Worm (Caenorhabditis elegans) whole organism, L4 larva: Measurements from ENCODE around the gene nex-2.

Experiments
- daf-8 ChIP-seq: fragments of 200-800 bp; sonication (Bioruptor generic); IDR thresholded peaks from 2 replicates; pipeline ENCODE4 v1.3.6; 2022; ENCODE audit warnings: missing genetic modification characterization, missing compliant biosample characterization
- lim-7 ChIP-seq: fragments of 200-800 bp; sonication (Bioruptor generic); IDR thresholded peaks from 2 replicates; pipeline ENCODE4 v1.3.6; 2022; ENCODE audit warnings: missing genetic modification characterization, missing compliant biosample characterization
- lin-13 ChIP-seq: fragments of 150-350 bp; optimal IDR thresholded peaks from 2 replicates; lab custom pipeline; 2014; ENCODE audit warnings: missing biosample characterization, missing genetic modification reagents, missing genetic modification characterization
- lin-39 ChIP-seq: fragments of 150-350 bp; optimal IDR thresholded peaks from 2 replicates; lab custom pipeline; 2014; ENCODE audit warnings: missing biosample characterization, missing genetic modification reagents, missing genetic modification characterization
- madf-5 ChIP-seq, 2 experiments: fragments of 200-800 bp; sonication (Bioruptor generic); IDR thresholded peaks; 2 replicates each; pipeline ENCODE4 v1.3.6; 2022; ENCODE audit warnings: missing compliant biosample characterization in 2 of 2, missing genetic modification characterization in 2 of 2
- nhr-11 ChIP-seq: fragments of 150-350 bp; optimal IDR thresholded peaks from 2 replicates; lab custom pipeline; 2014; ENCODE audit warnings: missing biosample characterization, missing genetic modification characterization
- rbr-2 ChIP-seq: sonication (generic microtip); optimal IDR thresholded peaks from 2 replicates; lab custom pipeline; 2016; ENCODE audit warnings: missing genotype, missing genetic modification characterization, missing compliant biosample characterization
- saeg-2 ChIP-seq: fragments of 200-800 bp; sonication (Bioruptor generic); IDR thresholded peaks from 2 replicates; pipeline ENCODE4 v1.3.6; 2022; ENCODE audit warnings: missing genetic modification reagents, missing genetic modification characterization, missing compliant biosample characterization
- set-16 ChIP-seq: fragments of 200-800 bp; sonication (Bioruptor generic); IDR thresholded peaks from 2 replicates; pipeline ENCODE4 v1.3.6; 2022; ENCODE audit warnings: missing genetic modification reagents, missing genetic modification characterization, missing compliant biosample characterization
- vab-7 ChIP-seq: fragments of 200-800 bp; sonication (Bioruptor generic); IDR thresholded peaks from 2 replicates; pipeline ENCODE4 v1.3.6; 2022; ENCODE audit warnings: missing genetic modification reagents, missing genetic modification characterization, missing compliant biosample characterization
- ztf-11 ChIP-seq: fragments of 150-350 bp; optimal IDR thresholded peaks from 2 replicates; lab custom pipeline; 2014; ENCODE audit warnings: missing biosample characterization, missing genetic modification characterization

DNA sequence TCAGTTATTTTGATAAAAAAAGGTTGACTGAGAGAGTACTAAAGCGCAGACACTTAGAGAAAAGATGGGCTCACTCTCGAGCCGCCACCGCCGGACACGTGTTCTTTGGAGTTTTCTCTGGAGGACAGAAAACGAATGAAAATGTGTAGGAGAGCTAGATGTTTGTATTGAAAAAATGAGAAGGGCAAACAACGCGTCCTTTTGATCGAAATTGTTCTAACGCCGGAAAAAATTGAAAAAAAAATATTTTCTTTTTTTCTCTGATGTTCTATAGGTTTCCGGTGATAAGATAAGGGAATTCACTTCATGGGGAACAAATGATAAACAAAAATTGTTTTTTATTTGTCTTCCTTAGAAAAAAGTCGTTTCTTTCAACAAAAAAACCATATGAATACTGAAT is 411 bp downstream of the nex-2 start:
- TF ChIP-seq ztf-11 (no peak), rbr-2 (no peak), vab-7 (GFP tag; lab: Robert Waterston, UW) (no peak), madf-5 (GFP tag; IDR thresholded peaks at IDR 0.05; lab: Robert Waterston, UW) (no peak), lin-39 (tag; lab: Kevin White, UChicago) (no peak), nhr-11 (no peak), set-16 (GFP tag; lab: Robert Waterston, UW) (no peak), lin-13 (GFP tag; lab: Kevin White, UChicago) (no peak), daf-8 (GFP tag; lab: Robert Waterston, UW) (no peak), lim-7 (GFP tag; lab: Robert Waterston, UW) (no peak), saeg-2 (GFP tag; lab: Robert Waterston, UW) (no peak)
